Worm (Caenorhabditis elegans): Measurements from ENCODE around the gene R05G6.1.

ce11 chrIV:7497750-7498149 lies 34.7 kb upstream of the R05G6.1 start, which contains the start of gene egas-4:
- no peak for TF ChIP-seq lsy-12 (tag; optimal IDR thresholded peaks at IDR 0.05)
- no peak for TF ChIP-seq pqm-1 (tag; optimal IDR thresholded peaks at IDR 0.05)
- TF ChIP-seq ZK546.5 (tag; optimal IDR thresholded peaks at IDR 0.05), result no peak
- no peak for TF ChIP-seq ceh-82 (tag; optimal IDR thresholded peaks at IDR 0.05)
- TF ChIP-seq nhr-77 (tag; optimal IDR thresholded peaks at IDR 0.05), result no peak
- TF ChIP-seq nhr-28 (tag; optimal IDR thresholded peaks at IDR 0.05), result no peak
- TF ChIP-seq nhr-11 (tag; optimal IDR thresholded peaks at IDR 0.05), result no peak
